Fruit fly (Drosophila melanogaster) whole organism, wandering third instar larva: ENCODE measurements around the gene wake.
A peak's percentile ranks its signal among the peaks of the same experiment; 100 is the strongest.

Experiments
- CG9705 ChIP-seq: fragments of 200-800 bp; sonication (Bioruptor generic); optimal IDR thresholded peaks from 2 replicates; lab custom pipeline; 2018; ENCODE audit warnings: missing biosample characterization, mild to moderate bottlenecking, missing genetic modification characterization
- CrebA ChIP-seq: fragments of 200-800 bp; sonication (Bioruptor generic); optimal IDR thresholded peaks from 2 replicates; lab custom pipeline; 2016; ENCODE audit warnings: missing biosample characterization, mild to moderate bottlenecking, missing genetic modification characterization, borderline replicate concordance
- Dfd ChIP-seq: fragments of >200 bp; optimal IDR thresholded peaks from 2 replicates; lab custom pipeline; 2017; ENCODE audit warnings: missing biosample characterization, missing genetic modification characterization
- Dif ChIP-seq: fragments of 200-275, 200-300 bp; sonication (Bioruptor generic); optimal IDR thresholded peaks from 2 replicates; lab custom pipeline; 2018; ENCODE audit warnings: missing biosample characterization, missing genetic modification characterization; ENCODE audit not compliant: partially characterized antibody
- HLH106 ChIP-seq: fragments of 200-800 bp; optimal IDR thresholded peaks from 3 replicates; lab custom pipeline; 2019; ENCODE audit warnings: missing biosample characterization, mild to moderate bottlenecking, missing genetic modification characterization, moderate library complexity
- Hr78 ChIP-seq: fragments of >200 bp; optimal IDR thresholded peaks from 2 replicates; lab custom pipeline; 2017; ENCODE audit warnings: missing biosample characterization, missing genetic modification characterization
- Jra ChIP-seq: sonication (Bioruptor generic); optimal IDR thresholded peaks from 2 replicates; lab custom pipeline; 2016; ENCODE audit warnings: missing biosample characterization, missing genetic modification characterization
- Myc ChIP-seq: fragments of >200 bp; optimal IDR thresholded peaks from 2 replicates; lab custom pipeline; 2017
- N ChIP-seq: fragments of >200 bp; optimal IDR thresholded peaks from 2 replicates; lab custom pipeline; 2018; ENCODE audit warnings: missing biosample characterization, missing external identifiers, missing genetic modification characterization
- OdsH ChIP-seq: fragments of 200-800 bp; sonication (Bioruptor generic); optimal IDR thresholded peaks from 2 replicates; lab custom pipeline; 2016; ENCODE audit warnings: missing biosample characterization, mild to moderate bottlenecking, missing genetic modification characterization
- Rel ChIP-seq, 2 experiments: fragments of 200-800 bp; sonication (Bioruptor generic) in 1 of 2; optimal IDR thresholded peaks; 2 replicates in 1 of 2; 3 replicates in 1 of 2; lab custom pipeline; 2016 to 2019; ENCODE audit warnings: mild to moderate bottlenecking in 2 of 2, missing biosample characterization in 2 of 2, missing genetic modification characterization in 2 of 2, moderate library complexity in 1 of 2
- Sp1 ChIP-seq: fragments of 200-800 bp; sonication (Bioruptor generic); optimal IDR thresholded peaks from 3 replicates; lab custom pipeline; 2019; ENCODE audit warnings: missing biosample characterization, mild to moderate bottlenecking, missing genetic modification characterization, moderate library complexity
- br ChIP-seq: fragments of 200-800 bp; sonication (Bioruptor generic); optimal IDR thresholded peaks from 2 replicates; lab custom pipeline; 2016; ENCODE audit warnings: missing biosample characterization, missing genetic modification characterization
- brk ChIP-seq: fragments of 200-800 bp; sonication (Bioruptor generic); optimal IDR thresholded peaks from 2 replicates; lab custom pipeline; 2016; ENCODE audit warnings: missing biosample characterization, mild to moderate bottlenecking, missing genetic modification characterization
- dl ChIP-seq, 2 experiments: fragments of 175-275, 200-275 bp in 1 of 2; fragments of 200-275 bp in 1 of 2; sonication (Bioruptor generic); optimal IDR thresholded peaks; lab custom pipeline; 2018; ENCODE audit warnings: mild to moderate bottlenecking in 2 of 2, missing biosample characterization in 2 of 2, missing genetic modification characterization in 2 of 2, moderate library complexity in 2 of 2; ENCODE audit not compliant: partially characterized antibody in 2 of 2, insufficient read depth in 1 of 2
- dmrt93B ChIP-seq: fragments of 200-800 bp; sonication (Bioruptor generic); optimal IDR thresholded peaks from 2 replicates; lab custom pipeline; 2018; ENCODE audit warnings: missing biosample characterization, mild to moderate bottlenecking, missing genetic modification characterization
- dsf ChIP-seq: sonication (Bioruptor generic); optimal IDR thresholded peaks from 2 replicates; lab custom pipeline; 2016; ENCODE audit warnings: missing biosample characterization, missing genetic modification characterization, borderline replicate concordance
- ey ChIP-seq: fragments of 200-800 bp; sonication (Bioruptor generic); optimal IDR thresholded peaks from 2 replicates; lab custom pipeline; 2016; ENCODE audit warnings: missing biosample characterization, missing genetic modification characterization
- foxo ChIP-seq, 2 experiments: fragments of 200-800 bp; sonication (Bioruptor generic); optimal IDR thresholded peaks; 2 replicates in 1 of 2; 3 replicates in 1 of 2; lab custom pipeline; 2016 to 2017; ENCODE audit warnings: missing biosample characterization in 2 of 2, missing genetic modification characterization in 2 of 2
- fru ChIP-seq: fragments of 200-800 bp; sonication (Bioruptor generic); optimal IDR thresholded peaks from 3 replicates; lab custom pipeline; 2016; ENCODE audit warnings: missing biosample characterization, mild to moderate bottlenecking, missing genetic modification characterization
- h ChIP-seq: fragments of 200-800 bp; sonication (Bioruptor generic); optimal IDR thresholded peaks from 3 replicates; lab custom pipeline; 2016; ENCODE audit warnings: missing biosample characterization, mild to moderate bottlenecking, missing genetic modification characterization
- jim ChIP-seq: fragments of 175-275, 200-325 bp; sonication (Bioruptor generic); optimal IDR thresholded peaks from 2 replicates; lab custom pipeline; 2016; ENCODE audit warnings: missing biosample characterization, mild to moderate bottlenecking, missing genetic modification characterization
- lola ChIP-seq: fragments of >200 bp; optimal IDR thresholded peaks from 2 replicates; lab custom pipeline; 2017; ENCODE audit warnings: missing biosample characterization, missing genetic modification characterization
- pan ChIP-seq: fragments of >200 bp; optimal IDR thresholded peaks from 2 replicates; lab custom pipeline; 2017
- psq ChIP-seq: fragments of 200-800 bp; sonication (Bioruptor generic); optimal IDR thresholded peaks from 3 replicates; lab custom pipeline; 2017; ENCODE audit warnings: missing biosample characterization, mild to moderate bottlenecking, missing genetic modification characterization, moderate library complexity
- rgr ChIP-seq: fragments of 200-800 bp; sonication (Bioruptor generic); optimal IDR thresholded peaks from 3 replicates; lab custom pipeline; 2016; ENCODE audit warnings: missing biosample characterization, mild to moderate bottlenecking, missing genetic modification characterization
- sage ChIP-seq: fragments of 200-800 bp; sonication (Bioruptor generic); optimal IDR thresholded peaks from 2 replicates; lab custom pipeline; 2016; ENCODE audit warnings: missing biosample characterization, mild to moderate bottlenecking, missing genetic modification characterization
- sv ChIP-seq: fragments of 200-800 bp; sonication (Bioruptor generic); optimal IDR thresholded peaks from 3 replicates; lab custom pipeline; 2016; ENCODE audit warnings: missing biosample characterization, missing genetic modification characterization
- tai ChIP-seq: sonication (Bioruptor generic); optimal IDR thresholded peaks from 2 replicates; lab custom pipeline; 2016; ENCODE audit warnings: missing biosample characterization, missing genetic modification characterization
- usp ChIP-seq: fragments of >200 bp; optimal IDR thresholded peaks from 2 replicates; lab custom pipeline; 2017; ENCODE audit warnings: missing biosample characterization, missing genetic modification characterization
- woc ChIP-seq: sonication (Bioruptor generic); optimal IDR thresholded peaks from 2 replicates; lab custom pipeline; 2016; ENCODE audit warnings: missing biosample characterization, mild to moderate bottlenecking, missing genetic modification characterization

Gene wake

dm6 chr3R:22636567-22636889 is 3.1 kb upstream of the wake start:
- TF ChIP-seq dl (GFP tag; optimal IDR thresholded peaks at IDR 0.05; lab: Kevin White, UChicago; ENCODE audit: insufficient read depth in 1 of 2, partially characterized antibody in 2 of 2), result peak in 1 of 2 experiments; percentile 63
- peak; percentile 16 for TF ChIP-seq HLH106 (tag; lab: Kevin White, UChicago)
- no peak for TF ChIP-seq foxo (GFP tag; optimal IDR thresholded peaks at IDR 0.05; lab: Kevin White, UChicago)
- peak; percentile 27 for TF ChIP-seq h
- TF ChIP-seq Dif (GFP tag; lab: Kevin White, UChicago), result peak; percentile 85

DNA sequence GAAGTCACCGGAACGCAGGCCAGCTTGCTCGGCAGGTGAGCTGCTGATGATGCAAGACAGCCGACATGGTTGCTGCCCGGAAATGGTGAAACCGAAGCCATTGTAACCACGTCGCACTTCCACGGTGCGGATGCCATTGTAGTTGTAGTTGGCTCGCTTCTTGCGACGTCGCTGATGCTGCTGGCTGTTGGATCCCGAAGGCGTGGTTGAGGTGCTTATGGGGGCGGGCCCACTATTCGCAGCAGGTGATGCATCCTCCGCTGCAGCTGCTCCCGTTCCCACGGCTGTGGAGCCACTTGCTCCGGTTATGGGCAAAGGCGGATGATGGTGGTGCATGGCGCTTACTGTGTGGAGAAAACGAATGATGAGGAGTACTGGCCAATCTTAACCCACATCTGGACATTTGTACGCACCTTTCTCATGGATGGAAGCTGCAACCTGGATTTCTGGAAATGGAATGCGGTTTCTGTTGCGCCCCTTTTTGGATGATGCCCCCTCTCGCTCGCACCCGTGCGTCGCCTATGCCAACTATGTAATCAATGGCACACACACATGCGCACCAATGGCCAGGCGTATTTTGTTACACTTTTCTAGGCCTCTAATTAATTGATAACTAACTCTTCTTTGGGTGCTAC is 887 bp upstream of the wake start:
- TF ChIP-seq sv (GFP tag; lab: Kevin White, UChicago) (no peak), rgr (GFP tag; lab: Kevin White, UChicago) (no peak), dl (GFP tag; optimal IDR thresholded peaks at IDR 0.05; lab: Kevin White, UChicago; ENCODE audit: insufficient read depth in 1 of 2, partially characterized antibody in 2 of 2) (no peak), N (GFP tag; lab: Kevin White, UChicago) (no peak), dsf (GFP tag; lab: Kevin White, UChicago) (no peak), Hr78 (GFP tag; lab: Kevin White, UChicago) (no peak), Rel (GFP tag; optimal IDR thresholded peaks at IDR 0.05; lab: Kevin White, UChicago) (no peak), Rel (tag; optimal IDR thresholded peaks at IDR 0.05; lab: Kevin White, UChicago) (no peak)

DNA sequence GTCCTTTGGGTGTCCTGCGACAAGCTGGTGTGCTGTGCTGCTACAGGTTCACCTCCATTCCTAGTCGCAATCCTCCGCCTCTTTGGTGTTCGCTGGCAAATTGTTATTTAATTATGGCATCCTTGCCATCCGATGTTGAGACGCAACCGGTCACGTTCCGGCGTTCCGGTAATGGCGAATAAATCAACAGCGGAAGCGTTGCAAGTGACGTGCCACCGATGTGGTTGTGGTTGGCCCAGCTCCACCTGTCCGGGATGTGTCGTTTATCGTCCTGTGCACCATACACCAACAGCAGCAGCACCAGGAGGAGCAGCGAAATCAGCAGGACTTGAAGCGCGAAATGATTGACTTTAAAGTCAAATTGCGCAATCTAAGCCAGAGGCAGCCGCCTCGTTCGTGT is 10.3 kb downstream of the wake start:
- TF ChIP-seq woc (GFP tag; lab: Kevin White, UChicago) (no peak), Myc (no peak), OdsH (GFP tag; lab: Kevin White, UChicago) (no peak), jim (no peak), sv (GFP tag; lab: Kevin White, UChicago) (no peak), CrebA (no peak), Hr78 (GFP tag; lab: Kevin White, UChicago) (no peak), br (GFP tag; lab: Kevin White, UChicago) (no peak), h (no peak), pan (lab: Kevin White, UChicago) (no peak), HLH106 (tag; lab: Kevin White, UChicago) (no peak), N (GFP tag; lab: Kevin White, UChicago) (no peak), Dif (GFP tag; lab: Kevin White, UChicago) (no peak), dmrt93B (GFP tag; lab: Kevin White, UChicago) (no peak), tai (GFP tag; lab: Kevin White, UChicago) (no peak), Jra (GFP tag; lab: Kevin White, UChicago) (no peak), CG9705 (GFP tag; lab: Kevin White, UChicago) (no peak), ey (GFP tag; lab: Kevin White, UChicago) (no peak), brk (GFP tag; lab: Kevin White, UChicago) (no peak)

dm6 chr3R:22663115-22663514 is 23.5 kb downstream of the wake start:
- TF ChIP-seq sv (GFP tag; lab: Kevin White, UChicago) (peak; percentile 60), Dif (GFP tag; lab: Kevin White, UChicago) (no peak), CG9705 (GFP tag; lab: Kevin White, UChicago) (no peak), fru (GFP tag; lab: Kevin White, UChicago) (no peak), lola (GFP tag; lab: Kevin White, UChicago) (no peak), psq (GFP tag; lab: Kevin White, UChicago) (peak; percentile 18), Sp1 (GFP tag; lab: Kevin White, UChicago) (no peak), sage (GFP tag; lab: Kevin White, UChicago) (no peak), foxo (GFP tag; optimal IDR thresholded peaks at IDR 0.05; lab: Kevin White, UChicago) (no peak), Dfd (GFP tag; lab: Kevin White, UChicago) (no peak), woc (GFP tag; lab: Kevin White, UChicago) (no peak), tai (GFP tag; lab: Kevin White, UChicago) (peak; percentile 22), dsf (GFP tag; lab: Kevin White, UChicago) (no peak), ey (GFP tag; lab: Kevin White, UChicago) (peak; percentile 45), usp (GFP tag; lab: Kevin White, UChicago) (no peak)
